Fruit fly (Drosophila melanogaster): ENCODE measurements around the gene yip7.

yip7 gene

dm6 chr3L:6054803-6055202, 19.8 kb downstream of the yip7 start, which contains the start of gene tant (continued):
- TF ChIP-seq CG10274 (GFP tag; optimal IDR thresholded peaks at IDR 0.05) (no peak), gce (GFP tag; IDR thresholded peaks at IDR 0.05) (no peak), ssp (GFP tag; IDR thresholded peaks at IDR 0.05) (no peak), HHEX (GFP tag; optimal IDR thresholded peaks at IDR 0.05) (no peak), dm (GFP tag; optimal IDR thresholded peaks at IDR 0.05) (peak; percentile 27), org-1 (GFP tag; optimal IDR thresholded peaks at IDR 0.05) (no peak), Meics (GFP tag; optimal IDR thresholded peaks at IDR 0.05) (no peak), E2f1 (GFP tag; IDR thresholded peaks at IDR 0.05) (no peak), onecut (GFP tag; IDR thresholded peaks at IDR 0.05) (no peak), pfk (GFP tag; optimal IDR thresholded peaks at IDR 0.05) (no peak), CG12942 (GFP tag; optimal IDR thresholded peaks at IDR 0.05) (no peak), CG18476 (GFP tag; optimal IDR thresholded peaks at IDR 0.05) (no peak), tup (GFP tag; optimal IDR thresholded peaks at IDR 0.05) (no peak), CG11560 (tag; IDR thresholded peaks at IDR 0.05) (peak; percentile 40; the same call in 2 of the 3 replicates), repo (GFP tag; optimal IDR thresholded peaks at IDR 0.05) (no peak), NFAT (GFP tag; IDR thresholded peaks at IDR 0.05) (no peak), CG14710 (tag; optimal IDR thresholded peaks at IDR 0.05) (peak; percentile 99), CG11723 (GFP tag; optimal IDR thresholded peaks at IDR 0.05) (no peak), HLH54F (GFP tag; optimal IDR thresholded peaks at IDR 0.05) (no peak), nerfin-2 (GFP tag; IDR thresholded peaks at IDR 0.05; ENCODE audit: partially characterized antibody) (peak; percentile 82), CG10462 (GFP tag; optimal IDR thresholded peaks at IDR 0.05) (no peak), pho (GFP tag; optimal IDR thresholded peaks at IDR 0.05) (no peak), bcd (GFP tag; optimal IDR thresholded peaks at IDR 0.05) (peak; percentile 8), CG12391 (tag; optimal IDR thresholded peaks at IDR 0.05) (peak; percentile 24), Mrtf (GFP tag; IDR thresholded peaks at IDR 0.05) (no peak), jing (GFP tag; optimal IDR thresholded peaks at IDR 0.05) (no peak), Rx (GFP tag; IDR thresholded peaks at IDR 0.05) (no peak), tio (GFP tag; optimal IDR thresholded peaks at IDR 0.05) (no peak), CG12155 (GFP tag; optimal IDR thresholded peaks at IDR 0.05) (no peak), wdn (GFP tag; IDR thresholded peaks at IDR 0.05) (no peak), CG10267 (tag; optimal IDR thresholded peaks at IDR 0.05) (peak; percentile 50), CrebB (tag; optimal IDR thresholded peaks at IDR 0.05) (no peak), Spps (tag; optimal IDR thresholded peaks at IDR 0.05) (no peak), CG14667 (GFP tag; IDR thresholded peaks at IDR 0.05) (no peak), dpn (GFP tag; optimal IDR thresholded peaks at IDR 0.05) (peak in 1 of 2 experiments; percentile 17), CG16779 (GFP tag; IDR thresholded peaks at IDR 0.05) (no peak), CG17359 (tag; optimal IDR thresholded peaks at IDR 0.05) (no peak), croc (GFP tag; conservative IDR thresholded peaks at IDR 0.05) (no peak), CG10366 (GFP tag; IDR thresholded peaks at IDR 0.05) (no peak), CG3847 (GFP tag; IDR thresholded peaks at IDR 0.05) (no peak), Bdp1 (GFP tag; optimal IDR thresholded peaks at IDR 0.05) (peak; percentile 11), slou (GFP tag; optimal IDR thresholded peaks at IDR 0.05) (no peak), al (GFP tag; IDR thresholded peaks at IDR 0.05) (no peak), H15 (GFP tag; IDR thresholded peaks at IDR 0.05) (no peak), CG33557 (GFP tag; optimal IDR thresholded peaks at IDR 0.05) (no peak), maf-S (GFP tag; optimal IDR thresholded peaks at IDR 0.05) (no peak), CG5953 (GFP tag; IDR thresholded peaks at IDR 0.05) (no peak), twi (tag; optimal IDR thresholded peaks at IDR 0.05) (no peak), toy (GFP tag; IDR thresholded peaks at IDR 0.05) (no peak), CG2202 (tag; optimal IDR thresholded peaks at IDR 0.05) (no peak), PHDP (tag; optimal IDR thresholded peaks at IDR 0.05) (no peak), sr (GFP tag; IDR thresholded peaks at IDR 0.05) (no peak), Neu2 (GFP tag; optimal IDR thresholded peaks at IDR 0.05; ENCODE audit: borderline replicate concordance) (no peak)
